Worm (Caenorhabditis elegans) whole organism, L3 larva: Measurements from ENCODE around the gene igeg-2.

ENCODE experiments used
- aly-2 ChIP-seq: fragments of 150-350 bp; optimal IDR thresholded peaks from 2 replicates; lab custom pipeline; 2014; ENCODE audit warnings: missing biosample characterization, missing genetic modification characterization
- elt-1 ChIP-seq: fragments of 150-350 bp; optimal IDR thresholded peaks from 2 replicates; lab custom pipeline; 2014; ENCODE audit warnings: missing biosample characterization, missing genetic modification characterization
- hmg-11 ChIP-seq: sonication (generic microtip); optimal IDR thresholded peaks from 2 replicates; lab custom pipeline; 2016; ENCODE audit warnings: missing genetic modification characterization, missing compliant biosample characterization
- lin-39 ChIP-seq: fragments of 150-350 bp; optimal IDR thresholded peaks from 2 replicates; lab custom pipeline; 2018; ENCODE audit warnings: missing biosample characterization, missing genetic modification reagents, missing genetic modification characterization
- nfya-1 ChIP-seq: sonication (generic microtip); optimal IDR thresholded peaks from 2 replicates; lab custom pipeline; 2017; ENCODE audit warnings: missing genetic modification characterization, mild to moderate bottlenecking, missing compliant biosample characterization, antibody characterized with exemption, moderate library complexity; ENCODE audit not compliant: insufficient read depth
- nhr-12 ChIP-seq: fragments of 150-350 bp; optimal IDR thresholded peaks from 2 replicates; lab custom pipeline; 2014; ENCODE audit warnings: missing biosample characterization, missing genetic modification characterization

DNA sequence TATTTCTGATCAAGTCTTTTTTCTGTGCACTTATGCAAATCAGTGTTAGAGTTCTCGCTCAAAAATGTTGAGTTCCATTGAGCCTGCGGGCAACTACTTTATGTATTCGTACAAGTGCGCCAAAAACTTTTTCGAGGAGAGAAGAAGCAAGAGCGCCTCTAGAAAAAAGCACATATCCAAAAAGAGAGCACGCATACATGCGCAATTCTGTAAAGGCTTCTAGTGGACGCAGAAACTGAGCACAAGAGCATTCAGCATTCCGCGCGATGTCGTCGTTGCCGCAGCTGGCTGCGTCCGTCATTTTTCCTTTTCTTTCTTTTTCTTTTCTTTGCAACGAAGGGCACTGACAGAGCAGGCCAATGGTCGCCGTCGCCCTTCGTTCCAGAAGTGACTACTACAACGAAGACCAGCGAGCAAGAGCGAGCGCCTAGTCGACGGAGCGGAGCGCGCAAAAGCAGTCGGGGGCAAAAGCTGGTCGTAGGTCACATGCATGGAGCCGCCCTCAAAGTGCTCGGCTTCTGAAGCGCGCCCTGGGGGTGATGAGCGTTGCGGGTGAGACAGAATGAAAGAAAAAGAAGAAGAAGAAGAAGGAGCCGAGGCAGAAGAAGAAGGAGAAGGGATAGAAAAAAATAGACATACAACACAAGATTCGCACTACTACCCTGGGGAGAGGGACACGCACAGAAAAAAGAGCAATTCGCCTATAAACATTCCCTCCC, 26.7 kb upstream of the igeg-2 start:
- TF ChIP-seq elt-1 (peak; percentile 2), nfya-1 (peak; percentile 93), hmg-11 (tag; lab: Kevin White, UChicago) (peak; percentile 69), nhr-12 (no peak), lin-39 (tag; lab: Kevin White, UChicago) (peak; percentile 12), aly-2 (tag; lab: Kevin White, UChicago) (no peak)
